Worm (Caenorhabditis elegans): ENCODE results near the gene T01C1.4.

DNA sequence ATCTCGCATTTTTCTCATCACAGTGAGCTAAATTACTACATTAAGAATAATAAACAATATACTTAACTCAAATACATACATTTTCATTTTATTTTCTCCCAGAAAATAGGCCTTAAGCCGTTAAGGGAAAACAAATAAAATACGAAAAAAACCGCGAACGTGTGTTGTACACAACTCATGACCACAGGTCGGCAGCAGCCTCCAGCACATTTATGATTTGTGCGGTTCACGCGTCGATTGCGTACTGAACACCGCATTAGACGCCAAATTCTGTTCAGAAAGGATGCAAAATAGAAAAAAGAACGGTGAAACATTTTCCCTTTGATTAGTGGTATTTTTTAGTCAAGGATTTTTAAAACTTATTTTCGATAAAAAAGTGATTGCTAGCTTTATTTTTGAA, 37.7 kb downstream of the T01C1.4 start:
- no peak for TF ChIP-seq ztf-4 (tag; optimal IDR thresholded peaks at IDR 0.05)
- no peak for TF ChIP-seq fos-1 (tag; optimal IDR thresholded peaks at IDR 0.05)
- TF ChIP-seq mdl-1 (tag; optimal IDR thresholded peaks at IDR 0.05): peak in 1 of 2 experiments; percentile 34
- no peak for TF ChIP-seq hpl-2 (GFP tag; optimal IDR thresholded peaks at IDR 0.05)
